Worm (Caenorhabditis elegans) whole organism, mixed stage, embryonic: Measurements from ENCODE around the gene W05E10.5.

Source experiments
- M03D4.4 ChIP-seq: sonication (generic microtip); optimal IDR thresholded peaks from 2 replicates; lab custom pipeline; 2017; ENCODE audit warnings: mild to moderate bottlenecking, missing genetic modification characterization, missing compliant biosample characterization
- bed-3 ChIP-seq: fragments of 200-800 bp; sonication (Bioruptor generic); optimal IDR thresholded peaks from 3 replicates; lab custom pipeline; 2018; ENCODE audit warnings: mild to moderate bottlenecking, missing genetic modification characterization, moderate library complexity, missing compliant biosample characterization
- ceh-39 ChIP-seq: fragments of 150-350 bp; optimal IDR thresholded peaks from 2 replicates; lab custom pipeline; 2014; ENCODE audit warnings: missing biosample characterization, missing genetic modification characterization
- ceh-43 ChIP-seq: fragments of 200-800 bp; sonication (Bioruptor generic); optimal IDR thresholded peaks from 2 replicates; lab custom pipeline; 2018; ENCODE audit warnings: mild to moderate bottlenecking, missing genetic modification characterization, moderate library complexity, missing compliant biosample characterization
- ceh-83 ChIP-seq: fragments of 200-800 bp; sonication (Bioruptor generic); optimal IDR thresholded peaks from 2 replicates; lab custom pipeline; 2018; ENCODE audit warnings: mild to moderate bottlenecking, missing genetic modification characterization, missing compliant biosample characterization
- cnd-1 ChIP-seq: fragments of 200-800 bp; sonication (Bioruptor generic); optimal IDR thresholded peaks from 2 replicates; lab custom pipeline; 2018; ENCODE audit warnings: mild to moderate bottlenecking, missing genetic modification characterization, missing compliant biosample characterization
- drap-1 ChIP-seq: fragments of 200-800 bp; sonication (Bioruptor generic); optimal IDR thresholded peaks from 3 replicates; lab custom pipeline; 2018; ENCODE audit warnings: mild to moderate bottlenecking, missing genetic modification characterization, missing compliant biosample characterization
- elt-1 ChIP-seq: sonication (generic microtip); optimal IDR thresholded peaks from 2 replicates; lab custom pipeline; 2017; ENCODE audit warnings: missing genetic modification characterization, mild to moderate bottlenecking, missing compliant biosample characterization, antibody characterized with exemption, moderate library complexity, borderline replicate concordance; ENCODE audit not compliant: insufficient read depth
- elt-3 ChIP-seq: fragments of 150-350 bp; optimal IDR thresholded peaks from 2 replicates; lab custom pipeline; 2014; ENCODE audit warnings: missing biosample characterization, missing genetic modification characterization
- flh-1 ChIP-seq: fragments of 200-800 bp; sonication (Bioruptor generic); optimal IDR thresholded peaks from 2 replicates; lab custom pipeline; 2018; ENCODE audit warnings: mild to moderate bottlenecking, missing genetic modification characterization, moderate library complexity, missing compliant biosample characterization
- ham-2 ChIP-seq: fragments of 200-800 bp; sonication (Bioruptor generic); optimal IDR thresholded peaks from 2 replicates; lab custom pipeline; 2018; ENCODE audit warnings: mild to moderate bottlenecking, missing genetic modification characterization, missing compliant biosample characterization
- lin-32 ChIP-seq: fragments of 200-800 bp; sonication (Bioruptor generic); optimal IDR thresholded peaks from 2 replicates; lab custom pipeline; 2018; ENCODE audit warnings: mild to moderate bottlenecking, missing genetic modification characterization, missing compliant biosample characterization
- lsy-2 ChIP-seq: fragments of 150-350 bp; optimal IDR thresholded peaks from 2 replicates; lab custom pipeline; 2014; ENCODE audit warnings: missing biosample characterization, missing genetic modification characterization
- mab-5 ChIP-seq: fragments of 150-350 bp; optimal IDR thresholded peaks from 2 replicates; lab custom pipeline; 2014; ENCODE audit warnings: missing biosample characterization, missing genetic modification characterization
- mep-1 ChIP-seq: fragments of 150-350 bp; optimal IDR thresholded peaks from 2 replicates; lab custom pipeline; 2017; ENCODE audit warnings: missing biosample characterization, missing genetic modification reagents, missing genetic modification characterization, inconsistent platforms
- mls-2 ChIP-seq: sonication (generic microtip); optimal IDR thresholded peaks from 2 replicates; lab custom pipeline; 2016; ENCODE audit warnings: mild to moderate bottlenecking, missing genetic modification characterization, moderate library complexity, missing compliant biosample characterization
- nhr-12 ChIP-seq: fragments of 150-350 bp; optimal IDR thresholded peaks from 2 replicates; lab custom pipeline; 2014; ENCODE audit warnings: missing biosample characterization, missing genetic modification characterization
- nhr-2 ChIP-seq: fragments of 150-350 bp; optimal IDR thresholded peaks from 2 replicates; lab custom pipeline; 2014; ENCODE audit warnings: missing biosample characterization, missing genetic modification characterization
- nhr-237 ChIP-seq: fragments of 150-350 bp; optimal IDR thresholded peaks from 2 replicates; lab custom pipeline; 2014; ENCODE audit warnings: missing biosample characterization, missing genetic modification characterization
- nhr-28 ChIP-seq: fragments of 150-350 bp; optimal IDR thresholded peaks from 2 replicates; lab custom pipeline; 2014; ENCODE audit warnings: missing biosample characterization, missing genetic modification characterization
- nhr-76 ChIP-seq: sonication (generic microtip); optimal IDR thresholded peaks from 2 replicates; lab custom pipeline; 2017; ENCODE audit warnings: missing biosample characterization, missing genetic modification characterization
- pha-4 ChIP-seq: fragments of 150-350 bp; optimal IDR thresholded peaks from 2 replicates; lab custom pipeline; 2018; ENCODE audit warnings: missing biosample characterization, missing genetic modification reagents, missing genetic modification characterization
- sem-2 ChIP-seq: fragments of 200-800 bp; sonication (Bioruptor generic); optimal IDR thresholded peaks from 2 replicates; lab custom pipeline; 2018; ENCODE audit warnings: mild to moderate bottlenecking, missing genetic modification characterization, missing compliant biosample characterization
- snpc-4 ChIP-seq: fragments of 150-350 bp; optimal IDR thresholded peaks from 2 replicates; lab custom pipeline; 2014; ENCODE audit warnings: missing biosample characterization, missing genetic modification characterization
- tbx-8 ChIP-seq: fragments of 200-800 bp; sonication (Bioruptor generic); optimal IDR thresholded peaks from 2 replicates; lab custom pipeline; 2018; ENCODE audit warnings: mild to moderate bottlenecking, missing genetic modification characterization, moderate library complexity, missing compliant biosample characterization
- unc-120 ChIP-seq: sonication (generic microtip); optimal IDR thresholded peaks from 2 replicates; lab custom pipeline; 2017; ENCODE audit warnings: missing genetic modification characterization, missing compliant biosample characterization; ENCODE audit not compliant: poor library complexity, severe bottlenecking
- unc-39 ChIP-seq: fragments of 150-350 bp; optimal IDR thresholded peaks from 2 replicates; lab custom pipeline; 2014; ENCODE audit warnings: missing biosample characterization, missing genetic modification characterization
- unc-62 ChIP-seq: fragments of 150-350 bp; optimal IDR thresholded peaks from 2 replicates; lab custom pipeline; 2014; ENCODE audit warnings: missing biosample characterization, missing genetic modification reagents, missing genetic modification characterization
- zip-8 ChIP-seq: fragments of 150-350 bp; optimal IDR thresholded peaks from 2 replicates; lab custom pipeline; 2014; ENCODE audit warnings: missing biosample characterization, missing genetic modification characterization
- ztf-11 ChIP-seq: fragments of 150-350 bp; optimal IDR thresholded peaks from 2 replicates; lab custom pipeline; 2014; ENCODE audit warnings: missing biosample characterization, missing genetic modification characterization

W05E10.5 gene

DNA sequence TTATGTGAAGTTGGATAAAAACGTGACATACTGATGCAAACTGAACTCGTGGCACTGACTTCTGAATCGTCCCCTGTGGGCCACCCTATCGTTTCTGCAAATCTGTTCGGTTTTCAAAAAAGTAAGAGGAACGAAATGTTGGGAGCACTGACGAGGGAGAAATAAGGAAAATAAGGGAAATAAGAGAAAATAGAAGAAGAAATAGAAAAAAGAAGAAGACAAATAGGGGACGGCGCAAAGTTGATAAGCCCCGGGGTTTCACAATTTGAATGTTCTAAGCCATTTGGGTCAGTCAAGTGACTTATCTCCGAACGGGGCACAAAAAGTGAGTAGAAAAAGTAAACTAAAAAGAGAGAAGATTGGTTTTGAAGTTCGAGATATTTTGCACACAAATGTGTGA, at the start of gene W05E10.5:
Gene W05E10.5, minus strand, starts transcription at position 101 of the 400 bp plus-strand sequence.
- TF ChIP-seq ceh-83 (GFP tag; lab: Kevin White, UChicago) = no peak
- TF ChIP-seq flh-1 (GFP tag; lab: Kevin White, UChicago) = no peak
- no peak for TF ChIP-seq ham-2
- TF ChIP-seq tbx-8 (GFP tag; lab: Kevin White, UChicago) = no peak
- TF ChIP-seq nhr-237 (tag; lab: Kevin White, UChicago) = no peak
- no peak for TF ChIP-seq ztf-11 (tag; lab: Kevin White, UChicago)
- no peak for TF ChIP-seq snpc-4
- TF ChIP-seq mep-1 (tag; lab: Kevin White, UChicago) = no peak
- TF ChIP-seq unc-39 (tag; lab: Kevin White, UChicago) = no peak
- TF ChIP-seq lsy-2 (tag; lab: Kevin White, UChicago) = no peak
- no peak for TF ChIP-seq elt-3 (tag; lab: Kevin White, UChicago)
- TF ChIP-seq lin-32 (GFP tag; lab: Kevin White, UChicago) = no peak
- TF ChIP-seq unc-120 (tag; lab: Kevin White, UChicago) = no peak
- no peak for TF ChIP-seq M03D4.4 (tag; lab: Kevin White, UChicago)

DNA sequence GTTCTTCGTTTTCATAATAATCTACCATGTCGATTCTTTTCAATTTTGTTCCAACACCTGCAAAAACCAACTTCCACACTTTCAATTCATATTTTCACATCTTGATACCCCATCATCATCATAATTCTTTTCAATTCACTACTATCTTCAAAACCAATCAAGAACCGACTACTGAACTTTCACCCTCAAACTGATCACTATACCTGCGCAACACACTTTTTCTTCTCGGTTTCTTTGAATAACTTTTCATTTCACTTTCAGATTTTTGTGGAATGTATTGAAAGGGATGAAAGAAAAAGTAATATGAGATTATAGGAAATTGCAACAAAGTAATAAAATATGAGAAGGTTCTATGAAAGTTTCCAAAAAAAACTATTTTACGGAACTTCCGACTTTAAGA, 45.6 kb upstream of the W05E10.5 start:
- TF ChIP-seq nhr-12 (tag; lab: Kevin White, UChicago) (no peak), flh-1 (GFP tag; lab: Kevin White, UChicago) (no peak), ceh-39 (tag; lab: Kevin White, UChicago) (no peak), unc-39 (tag; lab: Kevin White, UChicago) (no peak), lin-32 (GFP tag; lab: Kevin White, UChicago) (no peak), nhr-76 (tag; lab: Kevin White, UChicago) (no peak), mep-1 (tag; lab: Kevin White, UChicago) (no peak)

DNA sequence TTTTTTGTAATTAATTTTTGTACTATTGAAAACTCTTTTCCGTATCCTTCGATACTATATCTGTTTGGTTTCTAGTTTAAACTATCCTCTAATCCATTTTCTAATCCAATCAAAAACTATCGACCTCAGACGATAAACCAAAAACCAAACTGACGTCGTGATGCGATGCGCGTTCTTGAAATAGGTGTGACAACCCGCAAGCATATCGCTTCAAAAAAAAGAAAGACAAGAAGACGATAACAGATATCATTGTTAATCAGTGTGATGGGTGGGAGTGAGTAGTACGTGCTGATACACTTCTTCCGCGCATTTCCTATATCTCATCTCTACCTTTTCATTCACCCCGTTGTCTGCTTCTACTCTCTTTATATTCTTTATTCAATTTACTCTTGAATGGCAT, 44.3 kb upstream of the W05E10.5 start, which contains the start of gene T04F3.1:
Gene T04F3.1, plus strand, starts transcription at position 246 of the 400 bp plus-strand sequence.
- TF ChIP-seq ham-2 (no peak), mab-5 (tag; lab: Kevin White, UChicago) (no peak), M03D4.4 (tag; lab: Kevin White, UChicago) (no peak), mep-1 (tag; lab: Kevin White, UChicago) (no peak), nhr-28 (no peak), ceh-43 (GFP tag; lab: Kevin White, UChicago) (no peak), ztf-11 (tag; lab: Kevin White, UChicago) (no peak), zip-8 (tag; lab: Kevin White, UChicago) (no peak), ceh-39 (tag; lab: Kevin White, UChicago) (no peak), nhr-76 (tag; lab: Kevin White, UChicago) (no peak), lin-32 (GFP tag; lab: Kevin White, UChicago) (no peak), nhr-237 (tag; lab: Kevin White, UChicago) (no peak), drap-1 (GFP tag; lab: Kevin White, UChicago) (no peak), nhr-2 (tag; lab: Kevin White, UChicago) (no peak), bed-3 (GFP tag; lab: Kevin White, UChicago) (no peak), pha-4 (tag; lab: Kevin White, UChicago) (no peak), mls-2 (tag; lab: Kevin White, UChicago) (no peak), unc-62 (no peak)

DNA sequence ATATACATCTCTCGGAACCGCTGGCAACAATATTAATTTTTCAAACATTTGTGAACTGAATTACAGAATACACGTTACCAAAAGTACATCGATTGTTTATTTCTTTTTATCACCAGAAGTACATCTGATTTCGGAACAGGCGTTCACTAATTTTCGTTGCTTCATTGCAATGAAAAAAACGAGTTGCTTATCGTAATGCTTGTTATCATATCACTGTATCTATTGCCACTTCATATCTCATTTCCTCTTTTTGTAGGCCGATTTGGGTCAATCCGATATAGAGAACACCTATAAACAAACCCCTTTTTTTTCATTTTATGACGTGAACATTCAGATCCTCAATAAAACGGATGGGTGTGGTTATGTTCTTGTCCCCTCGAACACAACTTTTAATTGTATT, 41.8 kb upstream of the W05E10.5 start:
- TF ChIP-seq nhr-237 (tag; lab: Kevin White, UChicago) = no peak
- no peak for TF ChIP-seq tbx-8 (GFP tag; lab: Kevin White, UChicago)
- no peak for TF ChIP-seq elt-1 (tag; lab: Kevin White, UChicago)
- TF ChIP-seq nhr-28 = no peak
- TF ChIP-seq, all 35 proteins: peak for 0

DNA sequence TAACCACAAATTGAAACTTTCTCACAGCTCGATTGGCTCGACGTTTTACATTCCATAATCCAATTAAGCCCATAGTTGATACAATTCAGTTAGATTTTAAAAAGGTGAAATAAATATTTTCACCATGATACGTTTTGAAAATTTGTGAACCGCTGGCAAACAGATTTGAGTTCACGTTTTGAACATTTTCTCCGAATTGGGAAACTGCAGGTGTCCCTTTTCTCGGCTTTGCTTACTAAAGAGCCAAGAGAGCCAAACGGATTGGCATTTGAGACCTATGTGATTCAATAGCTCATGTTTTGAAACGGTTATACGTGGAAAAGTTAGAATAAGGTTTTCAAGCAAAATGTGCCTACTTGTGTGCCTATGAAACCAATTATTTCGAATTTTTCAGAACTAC, 41.4 kb upstream of the W05E10.5 start, which contains the start of gene spe-42:
Gene spe-42, minus strand, starts transcription at position 101 of the 400 bp plus-strand sequence.
- TF ChIP-seq ceh-39 (tag; lab: Kevin White, UChicago) (no peak), lin-32 (GFP tag; lab: Kevin White, UChicago) (no peak), pha-4 (tag; lab: Kevin White, UChicago) (no peak)

DNA sequence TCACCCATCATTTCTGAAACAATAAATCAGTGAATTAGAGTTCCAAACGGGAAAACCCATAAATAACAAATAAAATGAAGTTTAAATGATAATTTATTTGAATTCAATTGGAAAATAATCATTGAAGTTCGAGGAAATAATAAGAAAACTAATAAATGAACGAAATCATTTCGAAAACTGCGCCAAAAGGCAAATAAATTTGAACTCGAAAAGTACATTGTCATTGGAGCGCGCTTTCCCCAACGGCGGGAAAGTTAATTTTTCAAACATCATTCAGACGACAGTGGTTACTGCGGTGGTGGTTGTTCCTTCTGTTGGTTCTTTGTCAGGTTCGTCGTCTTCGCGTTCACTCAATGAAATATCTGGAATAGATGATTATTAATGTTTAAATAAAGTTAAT, 38.0 kb upstream of the W05E10.5 start, which contains the start of gene npp-22:
Gene npp-22, minus strand, starts transcription at position 13 of the 400 bp plus-strand sequence.
- TF ChIP-seq cnd-1 (tag; lab: Kevin White, UChicago) = no peak
- no peak for TF ChIP-seq zip-8 (tag; lab: Kevin White, UChicago)
- TF ChIP-seq sem-2 (GFP tag; lab: Kevin White, UChicago) = no peak
- peak; percentile 58 for TF ChIP-seq mep-1 (tag; lab: Kevin White, UChicago)
